Fruit fly (Drosophila melanogaster) whole organism, wandering third instar larva: ENCODE data around the gene TBC1D23.
A peak's percentile ranks its signal among the peaks of the same experiment; 100 is the strongest.

Experiments used
- Abd-B ChIP-seq: fragments of >200 bp; optimal IDR thresholded peaks from 2 replicates; lab custom pipeline; 2017; ENCODE audit warnings: missing biosample characterization, missing genetic modification characterization
- HLH106 ChIP-seq: fragments of 200-800 bp; optimal IDR thresholded peaks from 3 replicates; lab custom pipeline; 2019; ENCODE audit warnings: missing biosample characterization, mild to moderate bottlenecking, missing genetic modification characterization, moderate library complexity
- Hr83 ChIP-seq: fragments of 200-300 bp; sonication (Bioruptor generic); optimal IDR thresholded peaks from 2 replicates; lab custom pipeline; 2016; ENCODE audit warnings: missing biosample characterization, mild to moderate bottlenecking, missing genetic modification characterization, moderate library complexity; ENCODE audit not compliant: poor library complexity, severe bottlenecking
- Jra ChIP-seq: sonication (Bioruptor generic); optimal IDR thresholded peaks from 2 replicates; lab custom pipeline; 2016; ENCODE audit warnings: missing biosample characterization, missing genetic modification characterization
- Myc ChIP-seq: fragments of >200 bp; optimal IDR thresholded peaks from 2 replicates; lab custom pipeline; 2017
- Sp1 ChIP-seq: fragments of 200-800 bp; sonication (Bioruptor generic); optimal IDR thresholded peaks from 3 replicates; lab custom pipeline; 2019; ENCODE audit warnings: missing biosample characterization, mild to moderate bottlenecking, missing genetic modification characterization, moderate library complexity
- dl ChIP-seq, 2 experiments: fragments of 175-275, 200-275 bp in 1 of 2; fragments of 200-275 bp in 1 of 2; sonication (Bioruptor generic); optimal IDR thresholded peaks; lab custom pipeline; 2018; ENCODE audit warnings: mild to moderate bottlenecking in 2 of 2, missing biosample characterization in 2 of 2, missing genetic modification characterization in 2 of 2, moderate library complexity in 2 of 2; ENCODE audit not compliant: partially characterized antibody in 2 of 2, insufficient read depth in 1 of 2
- fru ChIP-seq: fragments of 200-800 bp; sonication (Bioruptor generic); optimal IDR thresholded peaks from 3 replicates; lab custom pipeline; 2016; ENCODE audit warnings: missing biosample characterization, mild to moderate bottlenecking, missing genetic modification characterization
- pan ChIP-seq: fragments of >200 bp; optimal IDR thresholded peaks from 2 replicates; lab custom pipeline; 2017
- psq ChIP-seq: fragments of 200-800 bp; sonication (Bioruptor generic); optimal IDR thresholded peaks from 3 replicates; lab custom pipeline; 2017; ENCODE audit warnings: missing biosample characterization, mild to moderate bottlenecking, missing genetic modification characterization, moderate library complexity
- rgr ChIP-seq: fragments of 200-800 bp; sonication (Bioruptor generic); optimal IDR thresholded peaks from 3 replicates; lab custom pipeline; 2016; ENCODE audit warnings: missing biosample characterization, mild to moderate bottlenecking, missing genetic modification characterization

- TF ChIP-seq Abd-B (GFP tag; lab: Kevin White, UChicago) (no peak), dl (GFP tag; optimal IDR thresholded peaks at IDR 0.05; lab: Kevin White, UChicago; ENCODE audit: insufficient read depth in 1 of 2, partially characterized antibody in 2 of 2) (no peak), Sp1 (GFP tag; lab: Kevin White, UChicago) (peak; percentile 93), Myc (lab: Kevin White, UChicago) (no peak), HLH106 (tag; lab: Kevin White, UChicago) (peak; percentile 91), Hr83 (GFP tag; lab: Kevin White, UChicago) (no peak), rgr (GFP tag; lab: Kevin White, UChicago) (peak; percentile 93), fru (GFP tag; lab: Kevin White, UChicago) (peak; percentile 91), pan (no peak), Jra (peak; percentile 64), psq (peak; percentile 82)
Observed at dm6 chr2L:1144371-1145360, 15.6 kb downstream of the TBC1D23 start.
